Worm (Caenorhabditis elegans) whole organism, L3 larva: ENCODE results near the gene R04B5.11.

Experiments
- R02D3.7 ChIP-seq: fragments of 150-350 bp; optimal IDR thresholded peaks from 2 replicates; lab custom pipeline; 2014; ENCODE audit warnings: missing biosample characterization, missing genetic modification characterization
- ceh-16 ChIP-seq: sonication (generic microtip); optimal IDR thresholded peaks from 2 replicates; lab custom pipeline; 2017; ENCODE audit warnings: missing biosample characterization, missing genetic modification characterization
- ceh-9 ChIP-seq: sonication (generic microtip); optimal IDR thresholded peaks from 2 replicates; lab custom pipeline; 2018; ENCODE audit warnings: missing biosample characterization, missing genetic modification characterization
- daf-12 ChIP-seq: fragments of 150-350 bp; optimal IDR thresholded peaks from 2 replicates; lab custom pipeline; 2014; ENCODE audit warnings: missing biosample characterization, missing genetic modification reagents, missing genetic modification characterization
- egl-27 ChIP-seq: sonication (generic microtip); optimal IDR thresholded peaks from 4 replicates; lab custom pipeline; 2017; ENCODE audit warnings: missing biosample characterization, missing genetic modification reagents, missing genetic modification characterization
- egl-5 ChIP-seq: fragments of 150-350 bp; optimal IDR thresholded peaks from 2 replicates; lab custom pipeline; 2017; ENCODE audit warnings: missing biosample characterization, missing genetic modification reagents, missing genetic modification characterization, inconsistent platforms
- elt-2 ChIP-seq: sonication (generic microtip); optimal IDR thresholded peaks from 2 replicates; lab custom pipeline; 2016; ENCODE audit warnings: missing genetic modification reagents, mild to moderate bottlenecking, missing genetic modification characterization, missing compliant biosample characterization
- fkh-10 ChIP-seq: sonication (generic microtip); optimal IDR thresholded peaks from 2 replicates; lab custom pipeline; 2017; ENCODE audit warnings: missing biosample characterization, missing genetic modification reagents, missing genetic modification characterization
- fkh-2 ChIP-seq: fragments of 150-350 bp; optimal IDR thresholded peaks from 2 replicates; lab custom pipeline; 2014; ENCODE audit warnings: missing biosample characterization, missing genetic modification reagents, missing genetic modification characterization
- fos-1 ChIP-seq: fragments of 150-350 bp; optimal IDR thresholded peaks from 2 replicates; lab custom pipeline; 2014; ENCODE audit warnings: missing biosample characterization, missing genetic modification characterization
- lsy-12 ChIP-seq: sonication (generic microtip); optimal IDR thresholded peaks from 2 replicates; lab custom pipeline; 2016; ENCODE audit warnings: mild to moderate bottlenecking, missing genetic modification characterization, missing compliant biosample characterization
- mdl-1 ChIP-seq: fragments of 150-350 bp; optimal IDR thresholded peaks from 2 replicates; lab custom pipeline; 2014; ENCODE audit warnings: missing biosample characterization, missing genetic modification characterization
- nfya-1 ChIP-seq: sonication (generic microtip); optimal IDR thresholded peaks from 2 replicates; lab custom pipeline; 2017; ENCODE audit warnings: missing genetic modification characterization, mild to moderate bottlenecking, missing compliant biosample characterization, antibody characterized with exemption, moderate library complexity; ENCODE audit not compliant: insufficient read depth
- nhr-11 ChIP-seq: fragments of 150-350 bp; optimal IDR thresholded peaks from 2 replicates; lab custom pipeline; 2014; ENCODE audit warnings: missing biosample characterization, missing genetic modification characterization
- nhr-12 ChIP-seq: fragments of 150-350 bp; optimal IDR thresholded peaks from 2 replicates; lab custom pipeline; 2014; ENCODE audit warnings: missing biosample characterization, missing genetic modification characterization
- nhr-23 ChIP-seq: fragments of 150-350 bp; optimal IDR thresholded peaks from 2 replicates; lab custom pipeline; 2014; ENCODE audit warnings: missing biosample characterization, missing genetic modification reagents, missing genetic modification characterization
- nhr-25 ChIP-seq: sonication (generic microtip); optimal IDR thresholded peaks from 2 replicates; lab custom pipeline; 2017; ENCODE audit warnings: missing biosample characterization, missing genetic modification characterization
- nhr-28 ChIP-seq: fragments of 150-350 bp; optimal IDR thresholded peaks from 2 replicates; lab custom pipeline; 2014; ENCODE audit warnings: missing biosample characterization, missing genetic modification characterization
- nhr-43 ChIP-seq: sonication (generic microtip); optimal IDR thresholded peaks from 2 replicates; lab custom pipeline; 2016; ENCODE audit warnings: mild to moderate bottlenecking, missing genetic modification characterization, missing compliant biosample characterization; ENCODE audit not compliant: poor library complexity, severe bottlenecking
- nhr-67 ChIP-seq: fragments of 150-350 bp; optimal IDR thresholded peaks from 2 replicates; lab custom pipeline; 2014; ENCODE audit warnings: missing biosample characterization, missing genetic modification characterization
- nhr-76 ChIP-seq: fragments of 150-350 bp; sonication (generic microtip); optimal IDR thresholded peaks from 5 replicates; lab custom pipeline; 2014; ENCODE audit warnings: missing biosample characterization, missing genetic modification characterization
- nhr-77 ChIP-seq: fragments of 150-350 bp; optimal IDR thresholded peaks from 2 replicates; lab custom pipeline; 2014; ENCODE audit warnings: missing biosample characterization, missing genetic modification characterization
- pha-4 ChIP-seq: fragments of 150-350 bp; optimal IDR thresholded peaks from 2 replicates; lab custom pipeline; 2014; ENCODE audit warnings: missing biosample characterization, missing genetic modification reagents, missing genetic modification characterization
- pqm-1 ChIP-seq: fragments of 150-350 bp; optimal IDR thresholded peaks from 2 replicates; lab custom pipeline; 2017; ENCODE audit warnings: missing biosample characterization, missing genetic modification characterization, inconsistent platforms
- sea-2 ChIP-seq: fragments of 150-350 bp; sonication (generic microtip); optimal IDR thresholded peaks from 4 replicates; lab custom pipeline; 2014; ENCODE audit warnings: missing biosample characterization, missing genetic modification reagents, missing genetic modification characterization
- skn-1 ChIP-seq: fragments of 150-350 bp; optimal IDR thresholded peaks from 2 replicates; lab custom pipeline; 2014; ENCODE audit warnings: missing biosample characterization, missing genetic modification characterization
- tbx-2 ChIP-seq: sonication (generic microtip); optimal IDR thresholded peaks from 2 replicates; lab custom pipeline; 2016; ENCODE audit warnings: mild to moderate bottlenecking, missing genetic modification characterization, missing compliant biosample characterization
- unc-39 ChIP-seq: sonication (generic microtip); optimal IDR thresholded peaks from 4 replicates; lab custom pipeline; 2017; ENCODE audit warnings: missing biosample characterization, missing genetic modification characterization
- unc-62 ChIP-seq: fragments of 150-350 bp; sonication (generic microtip); optimal IDR thresholded peaks from 4 replicates; lab custom pipeline; 2014; ENCODE audit warnings: missing biosample characterization, missing genetic modification reagents, missing genetic modification characterization
- ztf-11 ChIP-seq: fragments of 150-350 bp; optimal IDR thresholded peaks from 2 replicates; lab custom pipeline; 2014; ENCODE audit warnings: missing biosample characterization, missing genetic modification characterization

The R04B5.11 gene

ce11 chrV:10114329-10114728 lies 23.3 kb upstream of the R04B5.11 start, which contains the start of gene cht-5:
Gene cht-5 (plus strand): TSS chrV:10114629.
- TF ChIP-seq nhr-23 (tag; lab: Kevin White, UChicago) (no peak), fkh-2 (tag; lab: Kevin White, UChicago) (no peak), R02D3.7 (no peak), nhr-77 (no peak), daf-12 (no peak), fkh-10 (GFP tag; lab: Kevin White, UChicago) (no peak)

- no peak for TF ChIP-seq nhr-11 (tag; lab: Kevin White, UChicago)
- TF ChIP-seq egl-27, result no peak
- no peak for TF ChIP-seq nhr-43 (tag; lab: Kevin White, UChicago)
- TF ChIP-seq sea-2 (GFP tag; lab: Kevin White, UChicago), result no peak
- no peak for TF ChIP-seq nhr-12 (tag; lab: Kevin White, UChicago)
- no peak for TF ChIP-seq nhr-76 (tag; lab: Kevin White, UChicago)
- TF ChIP-seq fkh-2 (tag; lab: Kevin White, UChicago), result no peak
These were observed 21.1 kb upstream of the R04B5.11 start, which contains the start of gene C08B6.3 for ce11 chrV:10112187-10112586. Gene C08B6.3 (minus strand): TSS chrV:10112287.

ce11 chrV:10111129-10111528 lies 20.1 kb upstream of the R04B5.11 start:
- TF ChIP-seq elt-2, result peak; percentile 42
- no peak for TF ChIP-seq skn-1 (tag; lab: Kevin White, UChicago)
- peak; percentile 5 for TF ChIP-seq pqm-1 (tag; lab: Kevin White, UChicago)
- TF ChIP-seq ceh-16 (tag; lab: Kevin White, UChicago), result no peak
- no peak for TF ChIP-seq ceh-9 (tag; lab: Kevin White, UChicago)
- peak; percentile 63 for TF ChIP-seq pha-4 (tag; lab: Kevin White, UChicago)
- TF ChIP-seq fkh-2 (tag; lab: Kevin White, UChicago), result no peak

ce11 chrV:10107309-10107708 lies 16.3 kb upstream of the R04B5.11 start, which contains the start of gene C08B6.11:
Gene C08B6.11 (plus strand): TSS chrV:10107609.
- no peak for TF ChIP-seq mdl-1
- no peak for TF ChIP-seq nhr-23 (tag; lab: Kevin White, UChicago)
- TF ChIP-seq nhr-76 (tag; lab: Kevin White, UChicago), result no peak
- no peak for TF ChIP-seq lsy-12
- no peak for TF ChIP-seq nhr-25 (tag; lab: Kevin White, UChicago)
- TF ChIP-seq nhr-67 (tag; lab: Kevin White, UChicago), result no peak
- TF ChIP-seq nhr-12 (tag; lab: Kevin White, UChicago), result no peak
- no peak for TF ChIP-seq elt-2
- TF ChIP-seq unc-39 (tag; lab: Kevin White, UChicago), result no peak
- TF ChIP-seq ztf-11 (tag; lab: Kevin White, UChicago), result no peak
- no peak for TF ChIP-seq egl-5 (tag; lab: Kevin White, UChicago)
- TF ChIP-seq fkh-2 (tag; lab: Kevin White, UChicago), result no peak

ce11 chrV:10105412-10105811 lies 14.4 kb upstream of the R04B5.11 start, which contains the start of gene C08B6.2:
Gene C08B6.2 (plus strand): TSS chrV:10105712.
- TF ChIP-seq nhr-11 (tag; lab: Kevin White, UChicago) (no peak), fos-1 (tag; lab: Kevin White, UChicago) (no peak)
- TF ChIP-seq, all 47 proteins: peak for 0

ce11 chrV:10104785-10105310 lies 13.8 kb upstream of the R04B5.11 start, which contains the start of gene ugt-17:
Gene ugt-17 (minus strand): TSS chrV:10104964.
- TF ChIP-seq unc-62 (GFP tag; lab: Kevin White, UChicago), result no peak
- TF ChIP-seq pqm-1 (tag; lab: Kevin White, UChicago), result peak; percentile 90
- peak; percentile 76 for TF ChIP-seq elt-2
- TF ChIP-seq mdl-1, result no peak
- TF ChIP-seq fos-1 (tag; lab: Kevin White, UChicago), result no peak
- no peak for TF ChIP-seq tbx-2 (tag; lab: Kevin White, UChicago)
- no peak for TF ChIP-seq nfya-1 (tag; lab: Kevin White, UChicago)
- TF ChIP-seq pha-4 (tag; lab: Kevin White, UChicago), result peak; percentile 51
- no peak for TF ChIP-seq R02D3.7
- TF ChIP-seq nhr-28 (tag; lab: Kevin White, UChicago), result no peak
